Worm (Caenorhabditis elegans): ENCODE results near the gene Y48A6C.4.

- TF ChIP-seq unc-39 (tag; optimal IDR thresholded peaks at IDR 0.05) (no peak), elt-3 (tag; optimal IDR thresholded peaks at IDR 0.05) (no peak), ceh-16 (tag; optimal IDR thresholded peaks at IDR 0.05) (no peak), sma-3 (GFP tag; optimal IDR thresholded peaks at IDR 0.05) (no peak), nhr-12 (tag; optimal IDR thresholded peaks at IDR 0.05) (no peak), nhr-11 (tag; optimal IDR thresholded peaks at IDR 0.05) (no peak), nhr-25 (tag; optimal IDR thresholded peaks at IDR 0.05) (no peak)
Observed at ce11 chrIII:11088187-11088586, 31.4 kb upstream of the Y48A6C.4 start, which contains the start of gene W09D6.5.

All from whole organism, L2 larva.